Worm (Caenorhabditis elegans): ENCODE measurements around the gene akt-2.

The akt-2 gene

DNA sequence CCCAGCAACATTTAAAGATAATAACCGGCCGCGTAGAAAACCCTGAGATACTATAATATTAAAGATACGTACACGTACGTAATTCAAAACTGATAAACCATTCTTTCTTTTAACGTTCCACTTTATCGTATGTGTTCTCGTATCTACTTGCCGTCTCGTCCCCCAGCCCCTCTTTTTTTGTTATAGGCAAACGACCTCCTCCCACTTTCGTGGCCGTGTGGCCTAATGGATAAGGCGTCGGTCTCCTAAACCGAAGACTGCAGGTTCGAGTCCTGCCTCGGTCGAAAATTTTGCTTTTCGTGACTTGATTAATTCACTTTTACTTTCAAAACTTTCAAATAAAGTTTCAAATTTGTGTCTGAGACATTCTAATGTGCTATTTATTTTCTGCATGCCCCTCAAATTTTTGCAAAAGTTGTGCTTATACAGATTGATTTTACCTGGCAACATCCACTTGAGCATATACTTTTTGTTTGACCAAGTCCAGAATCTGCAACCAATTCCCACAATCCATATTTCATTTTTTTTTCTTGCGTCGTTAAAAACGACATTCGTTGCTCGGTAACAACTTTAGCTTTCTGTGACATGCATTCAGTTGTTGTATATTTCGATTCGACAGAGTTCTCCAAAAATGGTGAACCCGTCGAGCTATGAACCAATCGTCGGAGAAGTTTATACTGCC lies 31.9 kb upstream of the akt-2 start, which contains the start of gene F28H6.7 (continued):
- TF ChIP-seq sea-2 (GFP tag; optimal IDR thresholded peaks at IDR 0.05) (no peak), elt-3 (tag; optimal IDR thresholded peaks at IDR 0.05) (no peak), egl-5 (tag; optimal IDR thresholded peaks at IDR 0.05) (peak; percentile 40), unc-62 (GFP tag; optimal IDR thresholded peaks at IDR 0.05) (no peak), lin-15B (tag; optimal IDR thresholded peaks at IDR 0.05) (no peak)

- TF ChIP-seq nhr-12 (tag; optimal IDR thresholded peaks at IDR 0.05) (no peak), nhr-25 (tag; optimal IDR thresholded peaks at IDR 0.05) (no peak), lin-15B (tag; optimal IDR thresholded peaks at IDR 0.05) (no peak), nhr-28 (tag; optimal IDR thresholded peaks at IDR 0.05) (no peak), elt-2 (tag; optimal IDR thresholded peaks at IDR 0.05) (no peak), mml-1 (tag; optimal IDR thresholded peaks at IDR 0.05) (no peak), unc-62 (GFP tag; optimal IDR thresholded peaks at IDR 0.05) (no peak)
These were observed 28.7 kb upstream of the akt-2 start for ce11 chrX:14118762-14119161.

ce11 chrX:14125870-14126269 lies 21.6 kb upstream of the akt-2 start, which contains the start of gene F28H6.6:
TSS of gene F28H6.6 (minus strand) at chrX:14125879.
- TF ChIP-seq lin-39 (tag; optimal IDR thresholded peaks at IDR 0.05), result no peak
- no peak for TF ChIP-seq mml-1 (tag; optimal IDR thresholded peaks at IDR 0.05)
- TF ChIP-seq pha-4 (tag; optimal IDR thresholded peaks at IDR 0.05), result peak; percentile 29
- TF ChIP-seq nhr-237 (tag; optimal IDR thresholded peaks at IDR 0.05), result no peak
- no peak for TF ChIP-seq fos-1 (tag; optimal IDR thresholded peaks at IDR 0.05)
- no peak for TF ChIP-seq nhr-28 (tag; optimal IDR thresholded peaks at IDR 0.05)
- no peak for TF ChIP-seq elt-3 (tag; optimal IDR thresholded peaks at IDR 0.05)

DNA sequence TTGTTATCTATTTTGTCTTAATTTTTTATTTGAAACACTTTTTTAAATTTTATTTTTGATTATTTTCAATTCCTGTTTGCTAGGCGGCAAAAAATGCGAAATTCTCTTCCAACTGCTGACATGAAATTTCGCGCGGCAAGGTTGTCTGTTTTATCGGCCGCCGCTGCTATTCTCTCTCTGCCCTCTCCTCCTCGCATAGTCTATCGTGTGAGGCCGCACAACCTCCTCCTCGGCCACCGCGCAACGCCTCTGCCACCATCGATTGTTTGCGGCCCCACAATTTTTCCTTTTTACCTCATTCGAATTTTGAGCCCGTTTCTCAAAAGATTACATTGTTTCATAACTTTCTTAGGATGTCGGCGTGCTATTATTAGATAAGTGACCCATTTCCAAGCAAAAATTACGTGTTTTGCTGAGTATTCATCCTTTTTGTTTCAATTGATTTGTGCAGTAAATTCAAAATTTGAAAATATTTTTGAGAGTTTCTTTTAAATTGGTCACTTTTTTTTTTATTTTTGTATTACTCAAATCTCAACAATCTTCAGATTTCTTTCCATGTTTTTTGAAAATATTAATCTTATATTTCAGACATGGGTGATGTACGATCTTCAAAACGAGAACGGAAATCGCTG lies 20.1 kb upstream of the akt-2 start, which contains the start of gene F28H6.4:
Gene F28H6.4, plus strand, starts transcription at position 582 of the 632 bp plus-strand sequence.
- TF ChIP-seq tbx-2 (tag; optimal IDR thresholded peaks at IDR 0.05) (no peak), egl-27 (tag; optimal IDR thresholded peaks at IDR 0.05) (no peak), sea-2 (GFP tag; optimal IDR thresholded peaks at IDR 0.05) (no peak), ztf-11 (tag; optimal IDR thresholded peaks at IDR 0.05) (no peak), nhr-43 (tag; optimal IDR thresholded peaks at IDR 0.05; ENCODE audit: poor library complexity, severe bottlenecking) (no peak), elt-2 (tag; optimal IDR thresholded peaks at IDR 0.05) (peak; percentile 3), ceh-16 (tag; optimal IDR thresholded peaks at IDR 0.05) (no peak), nhr-76 (tag; optimal IDR thresholded peaks at IDR 0.05) (no peak), elt-3 (tag; optimal IDR thresholded peaks at IDR 0.05) (no peak), nhr-77 (tag; optimal IDR thresholded peaks at IDR 0.05) (no peak), mdl-1 (tag; optimal IDR thresholded peaks at IDR 0.05) (no peak), pha-4 (tag; optimal IDR thresholded peaks at IDR 0.05) (peak; percentile 34), nhr-28 (tag; optimal IDR thresholded peaks at IDR 0.05) (no peak), ama-1 (optimal IDR thresholded peaks at IDR 0.05) (no peak), nhr-25 (tag; optimal IDR thresholded peaks at IDR 0.05) (no peak), ztf-4 (tag; optimal IDR thresholded peaks at IDR 0.05) (no peak), lsy-12 (tag; optimal IDR thresholded peaks at IDR 0.05) (no peak), nhr-237 (tag; optimal IDR thresholded peaks at IDR 0.05) (no peak), snpc-4 (tag; optimal IDR thresholded peaks at IDR 0.05) (no peak), aly-2 (tag; optimal IDR thresholded peaks at IDR 0.05) (no peak), fkh-2 (tag; optimal IDR thresholded peaks at IDR 0.05) (no peak), lin-39 (tag; optimal IDR thresholded peaks at IDR 0.05) (peak; percentile 3), ZK546.5 (tag; optimal IDR thresholded peaks at IDR 0.05) (no peak), nhr-11 (tag; optimal IDR thresholded peaks at IDR 0.05) (no peak), zag-1 (tag; optimal IDR thresholded peaks at IDR 0.05) (no peak), pqm-1 (tag; optimal IDR thresholded peaks at IDR 0.05) (no peak), hmg-11 (tag; optimal IDR thresholded peaks at IDR 0.05) (peak; percentile 43), lin-15B (tag; optimal IDR thresholded peaks at IDR 0.05) (peak; percentile 16), skn-1 (tag; optimal IDR thresholded peaks at IDR 0.05) (no peak), mml-1 (tag; optimal IDR thresholded peaks at IDR 0.05) (no peak), jun-1 (tag; optimal IDR thresholded peaks at IDR 0.05) (no peak), nhr-12 (tag; optimal IDR thresholded peaks at IDR 0.05) (no peak), fos-1 (tag; optimal IDR thresholded peaks at IDR 0.05) (no peak), nfya-1 (tag; optimal IDR thresholded peaks at IDR 0.05; ENCODE audit: insufficient read depth) (peak; percentile 31)

Data from whole organism, L3 larva.